Worm (Caenorhabditis elegans) whole organism, L3 larva: ENCODE results near the gene F54E7.9.

Experiments
- ama-1 ChIP-seq: fragments of 150-350 bp; optimal IDR thresholded peaks from 2 replicates; lab custom pipeline; 2018
- ceh-16 ChIP-seq: sonication (generic microtip); optimal IDR thresholded peaks from 2 replicates; lab custom pipeline; 2017; ENCODE audit warnings: missing biosample characterization, missing genetic modification characterization
- daf-12 ChIP-seq: fragments of 150-350 bp; optimal IDR thresholded peaks from 2 replicates; lab custom pipeline; 2014; ENCODE audit warnings: missing biosample characterization, missing genetic modification reagents, missing genetic modification characterization
- elt-1 ChIP-seq: fragments of 150-350 bp; optimal IDR thresholded peaks from 2 replicates; lab custom pipeline; 2014; ENCODE audit warnings: missing biosample characterization, missing genetic modification characterization
- elt-2 ChIP-seq: sonication (generic microtip); optimal IDR thresholded peaks from 2 replicates; lab custom pipeline; 2016; ENCODE audit warnings: missing genetic modification reagents, mild to moderate bottlenecking, missing genetic modification characterization, missing compliant biosample characterization
- nhr-11 ChIP-seq: fragments of 150-350 bp; optimal IDR thresholded peaks from 2 replicates; lab custom pipeline; 2014; ENCODE audit warnings: missing biosample characterization, missing genetic modification characterization
- nhr-237 ChIP-seq: fragments of 150-350 bp; optimal IDR thresholded peaks from 2 replicates; lab custom pipeline; 2014; ENCODE audit warnings: missing biosample characterization, missing genetic modification characterization
- nhr-76 ChIP-seq: fragments of 150-350 bp; sonication (generic microtip); optimal IDR thresholded peaks from 5 replicates; lab custom pipeline; 2014; ENCODE audit warnings: missing biosample characterization, missing genetic modification characterization
- zag-1 ChIP-seq: fragments of 150-350 bp; optimal IDR thresholded peaks from 2 replicates; lab custom pipeline; 2014; ENCODE audit warnings: missing biosample characterization, missing genetic modification characterization
- ztf-11 ChIP-seq: fragments of 150-350 bp; optimal IDR thresholded peaks from 2 replicates; lab custom pipeline; 2014; ENCODE audit warnings: missing biosample characterization, missing genetic modification characterization

- TF ChIP-seq nhr-237 (tag; lab: Kevin White, UChicago) (no peak), elt-2 (tag; lab: Kevin White, UChicago) (no peak), zag-1 (no peak), ama-1 (lab: Kevin White, UChicago) (no peak), daf-12 (tag; lab: Kevin White, UChicago) (no peak), nhr-76 (tag; lab: Kevin White, UChicago) (no peak), ztf-11 (tag; lab: Kevin White, UChicago) (no peak), ceh-16 (tag; lab: Kevin White, UChicago) (no peak), nhr-11 (no peak), elt-1 (no peak)
Observed at ce11 chrIII:5634509-5634908, 43.2 kb downstream of the F54E7.9 start.
